Worm (Caenorhabditis elegans) whole organism, L1 larva: ENCODE data around the gene pas-2.
A peak's percentile ranks its signal among the peaks of the same experiment; 100 is the strongest.

Source experiments
- C04F5.9 ChIP-seq: sonication (generic microtip); optimal IDR thresholded peaks from 2 replicates; lab custom pipeline; 2016; ENCODE audit warnings: missing genetic modification characterization, missing compliant biosample characterization
- C34B4.2 ChIP-seq: sonication (generic microtip); optimal IDR thresholded peaks from 2 replicates; lab custom pipeline; 2017; ENCODE audit warnings: mild to moderate bottlenecking, missing genetic modification characterization, missing compliant biosample characterization
- Y116A8C.19 ChIP-seq: sonication (generic microtip); optimal IDR thresholded peaks from 2 replicates; lab custom pipeline; 2016; ENCODE audit warnings: missing compliant biosample characterization, missing genetic modification characterization, borderline replicate concordance
- aha-1 ChIP-seq: fragments of 150-350 bp; optimal IDR thresholded peaks from 2 replicates; lab custom pipeline; 2014; ENCODE audit warnings: missing biosample characterization, missing genetic modification characterization
- ama-1 ChIP-seq: fragments of 150-350 bp; optimal IDR thresholded peaks from 2 replicates; lab custom pipeline; 2014
- blmp-1 ChIP-seq: fragments of 150-350 bp; optimal IDR thresholded peaks from 2 replicates; lab custom pipeline; 2014; ENCODE audit warnings: missing biosample characterization, missing genetic modification characterization
- ceh-8 ChIP-seq: fragments of 200-800 bp; sonication (Bioruptor generic); optimal IDR thresholded peaks from 2 replicates; lab custom pipeline; 2018; ENCODE audit warnings: mild to moderate bottlenecking, missing genetic modification characterization, moderate library complexity, missing compliant biosample characterization
- ceh-82 ChIP-seq, 3 experiments: fragments of 150-350 bp in 1 of 3; sonication (generic microtip) in 2 of 3; optimal IDR thresholded peaks; 2 replicates each; lab custom pipeline; 2014 to 2017; ENCODE audit warnings: missing biosample characterization in 3 of 3, missing genetic modification characterization in 3 of 3
- ceh-88 ChIP-seq: fragments of 200-800 bp; sonication (Bioruptor generic); IDR thresholded peaks from 2 replicates; pipeline ENCODE4 v1.3.6; 2022; ENCODE audit warnings: missing genetic modification characterization, missing compliant biosample characterization
- efl-1 ChIP-seq, 4 experiments: fragments of 150-350 bp; optimal IDR thresholded peaks in 3 of 4; peaks in 1 of 4; 1 replicate in 1 of 4; 2 replicates in 3 of 4; lab custom pipeline; 2014; ENCODE audit warnings: missing biosample characterization in 2 of 4, missing genetic modification characterization in 2 of 4, missing genetic modification reagents in 2 of 4
- efl-3 ChIP-seq: fragments of 200-800 bp; sonication (Bioruptor generic); optimal IDR thresholded peaks from 2 replicates; lab custom pipeline; 2018; ENCODE audit warnings: mild to moderate bottlenecking, missing genetic modification characterization, missing compliant biosample characterization
- egl-13 ChIP-seq: sonication (generic microtip); optimal IDR thresholded peaks from 2 replicates; lab custom pipeline; 2016; ENCODE audit warnings: missing genotype, missing genetic modification reagents, missing genetic modification characterization, missing compliant biosample characterization
- fkh-10 ChIP-seq: sonication (generic microtip); optimal IDR thresholded peaks from 2 replicates; lab custom pipeline; 2017; ENCODE audit warnings: missing biosample characterization, missing genetic modification reagents, missing genetic modification characterization
- fkh-8 ChIP-seq: sonication (generic microtip); optimal IDR thresholded peaks from 2 replicates; lab custom pipeline; 2016; ENCODE audit warnings: mild to moderate bottlenecking, missing genetic modification characterization, missing compliant biosample characterization
- fos-1 ChIP-seq: fragments of 150-350 bp; optimal IDR thresholded peaks from 2 replicates; lab custom pipeline; 2014; ENCODE audit warnings: missing biosample characterization, missing genetic modification characterization
- grh-1 ChIP-seq: fragments of 200-800 bp; sonication (Bioruptor generic); IDR thresholded peaks from 2 replicates; pipeline ENCODE4 v1.3.6; 2022; ENCODE audit warnings: missing genetic modification reagents, missing genetic modification characterization, missing compliant biosample characterization
- hlh-17 ChIP-seq: fragments of 200-800 bp; sonication (Bioruptor generic); optimal IDR thresholded peaks from 2 replicates; lab custom pipeline; 2018; ENCODE audit warnings: missing genetic modification characterization, mild to moderate bottlenecking, missing compliant biosample characterization, moderate library complexity, borderline replicate concordance
- hlh-4 ChIP-seq: sonication (generic microtip); optimal IDR thresholded peaks from 2 replicates; lab custom pipeline; 2016; ENCODE audit warnings: mild to moderate bottlenecking, missing genetic modification characterization, missing compliant biosample characterization
- hpl-2 ChIP-seq: fragments of 150-350 bp; optimal IDR thresholded peaks from 2 replicates; lab custom pipeline; 2014; ENCODE audit warnings: missing biosample characterization, missing genetic modification reagents, missing genetic modification characterization
- lin-14 ChIP-seq: fragments of 200-800 bp; sonication (Bioruptor generic); optimal IDR thresholded peaks from 2 replicates; lab custom pipeline; 2018; ENCODE audit warnings: mild to moderate bottlenecking, missing genetic modification characterization, moderate library complexity, missing compliant biosample characterization
- lin-35 ChIP-seq, 2 experiments: fragments of 150-350 bp; optimal IDR thresholded peaks; 2 replicates each; lab custom pipeline; 2014; ENCODE audit warnings: missing biosample characterization in 2 of 2, missing genetic modification characterization in 2 of 2, missing genetic modification reagents in 2 of 2
- lir-3 ChIP-seq: sonication (generic microtip); optimal IDR thresholded peaks from 2 replicates; lab custom pipeline; 2016; ENCODE audit warnings: mild to moderate bottlenecking, missing genetic modification characterization, moderate library complexity, missing compliant biosample characterization; ENCODE audit not compliant: poor library complexity
- mdl-1 ChIP-seq, 2 experiments: fragments of 150-350 bp; optimal IDR thresholded peaks; 2 replicates each; lab custom pipeline; 2014 to 2017; ENCODE audit warnings: missing biosample characterization in 2 of 2, missing genetic modification characterization in 2 of 2, inconsistent platforms in 1 of 2
- nhr-11 ChIP-seq: fragments of 150-350 bp; optimal IDR thresholded peaks from 2 replicates; lab custom pipeline; 2014; ENCODE audit warnings: missing biosample characterization, missing genetic modification characterization
- nhr-12 ChIP-seq: sonication (generic microtip); optimal IDR thresholded peaks from 2 replicates; lab custom pipeline; 2017; ENCODE audit warnings: missing biosample characterization, missing genetic modification characterization
- nhr-19 ChIP-seq: fragments of 200-800 bp; sonication (Bioruptor generic); conservative IDR thresholded peaks from 2 replicates; pipeline ENCODE4 v1.3.6; 2022; ENCODE audit warnings: missing genetic modification characterization, missing compliant biosample characterization
- nhr-237 ChIP-seq: fragments of 150-350 bp; optimal IDR thresholded peaks from 2 replicates; lab custom pipeline; 2014; ENCODE audit warnings: missing biosample characterization, missing genetic modification characterization
- nhr-28 ChIP-seq: fragments of 150-350 bp; optimal IDR thresholded peaks from 2 replicates; lab custom pipeline; 2014; ENCODE audit warnings: missing biosample characterization, missing genetic modification characterization
- nhr-47 ChIP-seq: sonication (generic microtip); optimal IDR thresholded peaks from 2 replicates; lab custom pipeline; 2016; ENCODE audit warnings: mild to moderate bottlenecking, missing genetic modification characterization, moderate library complexity, missing compliant biosample characterization
- nhr-71 ChIP-seq: sonication (generic microtip); optimal IDR thresholded peaks from 2 replicates; lab custom pipeline; 2016; ENCODE audit warnings: mild to moderate bottlenecking, missing genetic modification characterization, moderate library complexity, missing compliant biosample characterization
- nhr-77 ChIP-seq: fragments of 150-350 bp; optimal IDR thresholded peaks from 2 replicates; lab custom pipeline; 2014; ENCODE audit warnings: missing biosample characterization, missing genetic modification characterization
- nhr-84 ChIP-seq: sonication (generic microtip); optimal IDR thresholded peaks from 2 replicates; lab custom pipeline; 2017; ENCODE audit warnings: missing biosample characterization, missing genetic modification characterization
- nhr-85 ChIP-seq: sonication (generic microtip); peaks from one replicate; lab custom pipeline; 2016; ENCODE audit warnings: missing genetic modification characterization, inconsistent platforms, missing compliant biosample characterization
- pag-3 ChIP-seq: sonication (generic microtip); optimal IDR thresholded peaks from 2 replicates; lab custom pipeline; 2017; ENCODE audit warnings: missing genetic modification characterization, mild to moderate bottlenecking, missing compliant biosample characterization, antibody characterized with exemption, borderline replicate concordance; ENCODE audit not compliant: insufficient read depth
- pax-3 ChIP-seq: fragments of 200-800 bp; sonication (Bioruptor generic); optimal IDR thresholded peaks from 2 replicates; lab custom pipeline; 2018; ENCODE audit warnings: mild to moderate bottlenecking, missing genetic modification characterization, moderate library complexity, missing compliant biosample characterization
- skn-1 ChIP-seq: fragments of 150-350 bp; optimal IDR thresholded peaks from 2 replicates; lab custom pipeline; 2014; ENCODE audit warnings: missing biosample characterization, missing genetic modification characterization
- snpc-4 ChIP-seq: fragments of 150-350 bp; optimal IDR thresholded peaks from 2 replicates; lab custom pipeline; 2014; ENCODE audit warnings: missing biosample characterization, missing genetic modification characterization
- sox-4 ChIP-seq: sonication (generic microtip); optimal IDR thresholded peaks from 2 replicates; lab custom pipeline; 2016; ENCODE audit warnings: missing genetic modification characterization, missing compliant biosample characterization
- sptf-1 ChIP-seq: fragments of 150-350 bp; optimal IDR thresholded peaks from 2 replicates; lab custom pipeline; 2014; ENCODE audit warnings: missing biosample characterization, missing genetic modification characterization
- sup-37 ChIP-seq: fragments of 200-800 bp; sonication (Bioruptor generic); optimal IDR thresholded peaks from 2 replicates; lab custom pipeline; 2018; ENCODE audit warnings: mild to moderate bottlenecking, missing genetic modification characterization, missing compliant biosample characterization
- swsn-7 ChIP-seq: sonication (generic microtip); optimal IDR thresholded peaks from 2 replicates; lab custom pipeline; 2016; ENCODE audit warnings: missing genetic modification characterization, missing compliant biosample characterization
- tbx-2 ChIP-seq: sonication (generic microtip); optimal IDR thresholded peaks from 2 replicates; lab custom pipeline; 2016; ENCODE audit warnings: missing genetic modification characterization, missing compliant biosample characterization
- tlp-1 ChIP-seq: fragments of 150-350 bp; optimal IDR thresholded peaks from 2 replicates; lab custom pipeline; 2014; ENCODE audit warnings: missing biosample characterization, missing genetic modification characterization
- unc-130 ChIP-seq: fragments of 150-350 bp; optimal IDR thresholded peaks from 2 replicates; lab custom pipeline; 2017; ENCODE audit warnings: missing biosample characterization, missing genetic modification characterization, inconsistent platforms
- unc-62 ChIP-seq: fragments of 150-350 bp; optimal IDR thresholded peaks from 2 replicates; lab custom pipeline; 2014; ENCODE audit warnings: missing biosample characterization, missing genetic modification reagents, missing genetic modification characterization
- unc-86 ChIP-seq: sonication (generic microtip); optimal IDR thresholded peaks from 2 replicates; lab custom pipeline; 2016; ENCODE audit warnings: missing genetic modification characterization, missing compliant biosample characterization
- zag-1 ChIP-seq: fragments of 150-350 bp; optimal IDR thresholded peaks from 2 replicates; lab custom pipeline; 2014; ENCODE audit warnings: missing biosample characterization, missing genetic modification characterization
- zip-4 ChIP-seq: fragments of 200-800 bp; sonication (Bioruptor generic); optimal IDR thresholded peaks from 2 replicates; lab custom pipeline; 2018; ENCODE audit warnings: mild to moderate bottlenecking, missing genetic modification characterization, moderate library complexity, missing compliant biosample characterization
- ztf-11 ChIP-seq, 2 experiments: sonication (generic microtip); optimal IDR thresholded peaks; 2 replicates each; lab custom pipeline; 2016 to 2017; ENCODE audit warnings: missing genetic modification characterization in 2 of 2, missing biosample characterization in 1 of 2, missing compliant biosample characterization in 1 of 2
- ztf-4 ChIP-seq: fragments of 150-350 bp; optimal IDR thresholded peaks from 2 replicates; lab custom pipeline; 2014; ENCODE audit warnings: missing biosample characterization, missing genetic modification characterization

The pas-2 gene

ce11 chrV:10724472-10724871 lies 45.7 kb upstream of the pas-2 start:
- TF ChIP-seq nhr-71 (tag; lab: Kevin White, UChicago) (peak; percentile 12), tbx-2 (tag; lab: Kevin White, UChicago) (peak; percentile 44), swsn-7 (tag; lab: Kevin White, UChicago) (no peak), lin-14 (peak; percentile 25), unc-86 (tag; lab: Kevin White, UChicago) (peak; percentile 17)

- TF ChIP-seq lir-3 (tag; lab: Kevin White, UChicago), result no peak
- no peak for TF ChIP-seq zip-4 (GFP tag; lab: Kevin White, UChicago)
- TF ChIP-seq egl-13 (tag; lab: Kevin White, UChicago), result no peak
- TF ChIP-seq pag-3 (tag; lab: Kevin White, UChicago), result no peak
- no peak for TF ChIP-seq fkh-10
- TF ChIP-seq sox-4 (tag; lab: Kevin White, UChicago), result no peak
- TF ChIP-seq unc-130, result peak; percentile 21
- TF ChIP-seq tlp-1, result no peak
- TF ChIP-seq efl-3 (GFP tag; lab: Kevin White, UChicago), result no peak
- TF ChIP-seq nhr-71 (tag; lab: Kevin White, UChicago), result peak; percentile 30
- no peak for TF ChIP-seq ceh-88
- TF ChIP-seq snpc-4 (tag; lab: Kevin White, UChicago), result no peak
- peak; percentile 53 for TF ChIP-seq blmp-1 (tag; lab: Kevin White, UChicago)
- no peak for TF ChIP-seq ceh-8 (GFP tag; lab: Kevin White, UChicago)
- TF ChIP-seq lin-35 (GFP tag; optimal IDR thresholded peaks at IDR 0.05; lab: Kevin White, UChicago), result peak in 1 of 2 experiments; percentile 31
- TF ChIP-seq hlh-4 (tag; lab: Kevin White, UChicago), result no peak
- no peak for TF ChIP-seq zag-1 (tag; lab: Kevin White, UChicago)
- no peak for TF ChIP-seq nhr-12 (tag; lab: Kevin White, UChicago)
- no peak for TF ChIP-seq nhr-47 (tag; lab: Kevin White, UChicago)
- TF ChIP-seq hlh-17, result no peak
- no peak for TF ChIP-seq unc-62 (GFP tag; lab: Kevin White, UChicago)
- no peak for TF ChIP-seq sup-37
- TF ChIP-seq Y116A8C.19 (tag; lab: Kevin White, UChicago), result no peak
- no peak for TF ChIP-seq ztf-4 (tag; lab: Kevin White, UChicago)
- no peak for TF ChIP-seq nhr-28
- no peak for TF ChIP-seq nhr-19 (GFP tag; lab: Robert Waterston, UW)
- TF ChIP-seq tbx-2 (tag; lab: Kevin White, UChicago), result no peak
- TF ChIP-seq C04F5.9 (tag; lab: Kevin White, UChicago), result no peak
- TF ChIP-seq lin-14, result peak; percentile 10
- no peak for TF ChIP-seq nhr-84
- TF ChIP-seq nhr-77 (tag; lab: Kevin White, UChicago), result no peak
- TF ChIP-seq nhr-11 (tag; lab: Kevin White, UChicago), result no peak
- TF ChIP-seq skn-1 (tag; lab: Kevin White, UChicago), result no peak
- TF ChIP-seq fkh-8, result no peak
- TF ChIP-seq aha-1 (tag; lab: Kevin White, UChicago), result no peak
- no peak for TF ChIP-seq C34B4.2
- TF ChIP-seq hpl-2 (GFP tag; lab: Kevin White, UChicago), result no peak
- TF ChIP-seq sptf-1 (tag; lab: Kevin White, UChicago), result no peak
- no peak for TF ChIP-seq ceh-82 (tag; optimal IDR thresholded peaks at IDR 0.05; lab: Kevin White, UChicago)
- no peak for TF ChIP-seq ztf-11 (tag; optimal IDR thresholded peaks at IDR 0.05; lab: Kevin White, UChicago)
- no peak for TF ChIP-seq efl-1 (optimal IDR thresholded peaks at IDR 0.05; lab: Kevin White, UChicago)
- peak in 1 of 2 experiments; percentile 63 for TF ChIP-seq efl-1 (GFP tag; optimal IDR thresholded peaks at IDR 0.05 in 1 of 2; lab: Kevin White, UChicago)
- TF ChIP-seq ama-1 (lab: Kevin White, UChicago), result no peak
- TF ChIP-seq mdl-1 (tag; optimal IDR thresholded peaks at IDR 0.05; lab: Kevin White, UChicago), result peak in 1 of 2 experiments; percentile 26
- no peak for TF ChIP-seq nhr-237 (tag; lab: Kevin White, UChicago)
- TF ChIP-seq grh-1 (GFP tag; lab: Robert Waterston, UW), result no peak
- no peak for TF ChIP-seq pax-3 (tag; lab: Kevin White, UChicago)
- peak; percentile 62 for TF ChIP-seq nhr-85 (tag; lab: Kevin White, UChicago)
- TF ChIP-seq fos-1, result no peak
Observed at ce11 chrV:10725424-10725951, 44.7 kb upstream of the pas-2 start.
